Fruit fly (Drosophila melanogaster): ENCODE measurements around the gene Prx6a.
A peak's percentile ranks its signal among the peaks of the same experiment; 100 is the strongest.

Prx6a gene

DNA sequence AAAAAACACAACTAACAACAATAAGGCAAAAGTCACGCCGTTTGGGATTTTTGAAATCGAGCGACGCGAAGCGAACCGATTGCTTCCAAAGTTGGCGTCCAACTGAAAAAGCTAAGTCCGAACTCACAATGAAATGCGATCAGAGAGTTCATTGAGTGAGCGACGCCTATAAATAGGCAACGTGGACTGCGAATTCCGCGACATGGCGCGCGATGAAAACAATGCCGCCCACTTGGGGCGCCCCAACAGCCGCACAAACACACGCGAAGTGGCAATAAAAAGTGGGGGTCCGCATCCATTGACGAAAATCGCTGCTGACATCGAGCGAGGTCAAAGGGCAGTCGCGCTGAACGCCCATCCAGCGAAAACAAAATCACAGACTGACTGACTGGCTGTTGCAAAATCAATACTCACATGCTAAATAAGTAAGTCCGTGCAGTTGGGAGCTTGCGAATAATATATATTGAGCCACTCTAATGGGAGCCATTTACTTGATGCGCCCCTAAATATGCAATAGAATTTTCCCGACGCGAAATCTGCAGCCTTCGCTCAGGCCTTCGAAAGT, 22.7 kb downstream of the Prx6a start (continued):
- TF ChIP-seq dmrt11E (tag; optimal IDR thresholded peaks at IDR 0.05) (no peak), CG3407 (GFP tag; optimal IDR thresholded peaks at IDR 0.05) (no peak), D19B (GFP tag; optimal IDR thresholded peaks at IDR 0.05) (peak; percentile 5), CG17829 (tag; optimal IDR thresholded peaks at IDR 0.05) (no peak), CG32532 (GFP tag; IDR thresholded peaks at IDR 0.05) (no peak), CG10543 (GFP tag; optimal IDR thresholded peaks at IDR 0.05) (no peak), Trl (optimal IDR thresholded peaks at IDR 0.05) (peak in 1 of 2 experiments; percentile 14), Trl (GFP tag; optimal IDR thresholded peaks at IDR 0.05) (no peak), CG10959 (GFP tag; IDR thresholded peaks at IDR 0.05) (no peak), C15 (GFP tag; IDR thresholded peaks at IDR 0.05) (no peak), caup (GFP tag; optimal IDR thresholded peaks at IDR 0.05; ENCODE audit: severe bottlenecking) (no peak), Hsf (GFP tag; optimal IDR thresholded peaks at IDR 0.05) (no peak), HLH4C (GFP tag; IDR thresholded peaks at IDR 0.05; ENCODE audit: partially characterized antibody) (no peak), az2 (GFP tag; optimal IDR thresholded peaks at IDR 0.05) (no peak), GATAe (GFP tag; conservative IDR thresholded peaks at IDR 0.05) (no peak), trh (GFP tag; optimal IDR thresholded peaks at IDR 0.05) (no peak), CG11085 (GFP tag; IDR thresholded peaks at IDR 0.05) (no peak), nau (GFP tag; optimal IDR thresholded peaks at IDR 0.05) (no peak), CG14014 (GFP tag; IDR thresholded peaks at IDR 0.05) (no peak), dmrt99B (tag; optimal IDR thresholded peaks at IDR 0.05) (no peak), CG10147 (GFP tag; optimal IDR thresholded peaks at IDR 0.05) (no peak), CG4707 (GFP tag; optimal IDR thresholded peaks at IDR 0.05) (no peak), CG18476 (GFP tag; optimal IDR thresholded peaks at IDR 0.05) (no peak), stwl (tag; optimal IDR thresholded peaks at IDR 0.05) (no peak), CkIIα-i1 (GFP tag; IDR thresholded peaks at IDR 0.05) (no peak), chinmo (GFP tag; IDR thresholded peaks at IDR 0.05; ENCODE audit: partially characterized antibody) (peak; percentile 77; the same call in 2 of the 4 replicates), CG6254 (GFP tag; optimal IDR thresholded peaks at IDR 0.05) (no peak), kni (GFP tag; optimal IDR thresholded peaks at IDR 0.05) (no peak), wor (GFP tag; IDR thresholded peaks at IDR 0.05) (no peak), fd102C (GFP tag; optimal IDR thresholded peaks at IDR 0.05) (no peak), dimm (GFP tag; IDR thresholded peaks at IDR 0.05) (no peak), Mrtf (GFP tag; IDR thresholded peaks at IDR 0.05) (no peak), CG13296 (GFP tag; optimal IDR thresholded peaks at IDR 0.05) (no peak), onecut (GFP tag; IDR thresholded peaks at IDR 0.05) (no peak), Sox102F (GFP tag; optimal IDR thresholded peaks at IDR 0.05) (peak; percentile 17), CG13287 (GFP tag; IDR thresholded peaks at IDR 0.05; ENCODE audit: partially characterized antibody) (peak; percentile 5; the same call in 1 of the 2 replicates), bowl (GFP tag; IDR thresholded peaks at IDR 0.05) (peak; percentile 27; the same call in 1 of the 2 replicates), CG14667 (GFP tag; IDR thresholded peaks at IDR 0.05) (no peak), so (GFP tag; IDR thresholded peaks at IDR 0.05) (0 out of 3 replicates have a peak, but pooled peaks have one; percentile 48), MTF-1 (GFP tag; optimal IDR thresholded peaks at IDR 0.05; ENCODE audit: borderline replicate concordance) (no peak), grau (tag; optimal IDR thresholded peaks at IDR 0.05) (no peak), BtbVII (GFP tag; optimal IDR thresholded peaks at IDR 0.05) (no peak), ro (GFP tag; IDR thresholded peaks at IDR 0.05) (no peak), bigmax (GFP tag; optimal IDR thresholded peaks at IDR 0.05) (no peak), CG11695 (GFP tag; IDR thresholded peaks at IDR 0.05) (no peak), HLH54F (GFP tag; optimal IDR thresholded peaks at IDR 0.05) (no peak), Dbx (GFP tag; IDR thresholded peaks at IDR 0.05) (no peak), CG30431 (GFP tag; optimal IDR thresholded peaks at IDR 0.05) (no peak), Bgb (GFP tag; IDR thresholded peaks at IDR 0.05; ENCODE audit: partially characterized antibody) (peak; percentile 41; the same call in 1 of the 2 replicates), CG13424 (tag; optimal IDR thresholded peaks at IDR 0.05) (no peak)
